In genomic region chr3L:4384326-4384662, dm6 we compare ENCODE assay signal across 2 fruit fly cellular contexts.
A peak's percentile ranks its signal among the peaks of the same experiment; 100 is the strongest.
TF ChIP-seq lines count a peak whose summit lies in the region.

Gene slow, plus strand, starts transcription at chr3L:4384442.

TF ChIP-seq in whole organism, embryonic, 481 proteins besides CTCF, POLR2A, EP300 and RAD21 (continued from another document):
- 0 out of 3 replicates have a peak, but pooled peaks have one; percentile 20 for TF ChIP-seq hb (GFP tag; IDR thresholded peaks at IDR 0.05; lab: Robert Waterston, UW; ENCODE audit: partially characterized antibody)
- TF ChIP-seq CG6791 (GFP tag; IDR thresholded peaks at IDR 0.05; lab: Robert Waterston, UW; ENCODE audit: partially characterized antibody): 0 out of 3 replicates have a peak, but pooled peaks have one; percentile 30
- peak; percentile 77 for TF ChIP-seq Blimp-1 (GFP tag; optimal IDR thresholded peaks at IDR 0.05; lab: Kevin White, UChicago)
- peak; percentile 12 for TF ChIP-seq CG6254 (GFP tag; optimal IDR thresholded peaks at IDR 0.05; lab: Kevin White, UChicago)
- TF ChIP-seq nerfin-1 (tag; optimal IDR thresholded peaks at IDR 0.05; lab: Kevin White, UChicago): peak; percentile 1
- TF ChIP-seq Scr (GFP tag; IDR thresholded peaks at IDR 0.05; lab: Robert Waterston, UW; ENCODE audit: partially characterized antibody): no peak
- 0 out of 3 replicates have a peak, but pooled peaks have one; percentile 14 for TF ChIP-seq CG2199 (GFP tag; IDR thresholded peaks at IDR 0.05; lab: Robert Waterston, UW)
- peak; percentile 11; the same call in 1 of the 3 replicates for TF ChIP-seq B-H1 (GFP tag; IDR thresholded peaks at IDR 0.05; lab: Robert Waterston, UW)
- peak in 1 of 2 experiments; percentile 7 for TF ChIP-seq Eip74EF (GFP tag; optimal IDR thresholded peaks at IDR 0.05; lab: Kevin White, UChicago)
- no peak for TF ChIP-seq zen2 (GFP tag; IDR thresholded peaks at IDR 0.05; lab: Robert Waterston, UW; ENCODE audit: partially characterized antibody)
- peak; percentile 44; the same call in 1 of the 2 replicates for TF ChIP-seq CG4360 (GFP tag; IDR thresholded peaks at IDR 0.05; lab: Robert Waterston, UW)
- TF ChIP-seq Med (GFP tag; lab: Kevin White, UChicago): peak; percentile 59
- TF ChIP-seq MTF-1 (GFP tag; optimal IDR thresholded peaks at IDR 0.05; lab: Kevin White, UChicago; ENCODE audit: borderline replicate concordance): peak; percentile 22
- peak; percentile 70 for TF ChIP-seq Jarid2 (GFP tag; optimal IDR thresholded peaks at IDR 0.05; lab: Kevin White, UChicago)
- no peak for TF ChIP-seq CG12236 (GFP tag; optimal IDR thresholded peaks at IDR 0.05; lab: Kevin White, UChicago)
- no peak for TF ChIP-seq Gsc (GFP tag; IDR thresholded peaks at IDR 0.05; lab: Robert Waterston, UW)
- peak; percentile 86 for TF ChIP-seq Sry-β (GFP tag; optimal IDR thresholded peaks at IDR 0.05; lab: Kevin White, UChicago)
- no peak for TF ChIP-seq CG10267 (tag; optimal IDR thresholded peaks at IDR 0.05; lab: Kevin White, UChicago)
- no peak for TF ChIP-seq CG9437 (GFP tag; optimal IDR thresholded peaks at IDR 0.05; lab: Kevin White, UChicago)

TF ChIP-seq in whole organism, prepupa, 60 proteins besides CTCF, POLR2A, EP300 and RAD21 (continued from another document):
- TF ChIP-seq Hr38 (GFP tag; optimal IDR thresholded peaks at IDR 0.05; lab: Kevin White, UChicago) (no peak), CG9139 (GFP tag; optimal IDR thresholded peaks at IDR 0.05; lab: Kevin White, UChicago) (no peak), CG8119 (GFP tag; IDR thresholded peaks at IDR 0.05; lab: Robert Waterston, UW) (no peak), CG32006 (GFP tag; optimal IDR thresholded peaks at IDR 0.05; lab: Kevin White, UChicago) (no peak), Hr4 (GFP tag; optimal IDR thresholded peaks at IDR 0.05; lab: Kevin White, UChicago) (no peak), CG34406 (GFP tag; optimal IDR thresholded peaks at IDR 0.05; lab: Kevin White, UChicago) (no peak), Ets96B (tag; optimal IDR thresholded peaks at IDR 0.05; lab: Kevin White, UChicago) (no peak), dac (GFP tag; optimal IDR thresholded peaks at IDR 0.05; lab: Kevin White, UChicago) (no peak), CG8632 (GFP tag; optimal IDR thresholded peaks at IDR 0.05; lab: Kevin White, UChicago) (no peak), CG16779 (tag; optimal IDR thresholded peaks at IDR 0.05; lab: Kevin White, UChicago) (no peak), fd85E (GFP tag; optimal IDR thresholded peaks at IDR 0.05; lab: Kevin White, UChicago) (no peak), achi (GFP tag; optimal IDR thresholded peaks at IDR 0.05; lab: Kevin White, UChicago) (peak; percentile 1), CG6792 (GFP tag; optimal IDR thresholded peaks at IDR 0.05; lab: Kevin White, UChicago) (no peak), Blimp-1 (GFP tag; optimal IDR thresholded peaks at IDR 0.05; lab: Kevin White, UChicago) (peak; percentile 94), spab (GFP tag; optimal IDR thresholded peaks at IDR 0.05; lab: Kevin White, UChicago) (no peak), CG6854 (GFP tag; optimal IDR thresholded peaks at IDR 0.05; lab: Kevin White, UChicago) (peak; percentile 0), topi (GFP tag; optimal IDR thresholded peaks at IDR 0.05; lab: Kevin White, UChicago) (peak; percentile 20), CG6808 (GFP tag; optimal IDR thresholded peaks at IDR 0.05; lab: Kevin White, UChicago) (peak; percentile 38), Sox102F (GFP tag; optimal IDR thresholded peaks at IDR 0.05; lab: Kevin White, UChicago) (no peak), fkh (GFP tag; optimal IDR thresholded peaks at IDR 0.05; lab: Kevin White, UChicago) (no peak), CG6276 (GFP tag; optimal IDR thresholded peaks at IDR 0.05; lab: Kevin White, UChicago) (peak; percentile 37), CG3919 (GFP tag; optimal IDR thresholded peaks at IDR 0.05; lab: Kevin White, UChicago) (peak; percentile 43), Gug (GFP tag; IDR thresholded peaks at IDR 0.05; lab: Robert Waterston, UW) (0 out of 2 replicates have a peak, but pooled peaks have one; percentile 21), acj6 (GFP tag; optimal IDR thresholded peaks at IDR 0.05; lab: Kevin White, UChicago) (no peak), Hr39 (GFP tag; optimal IDR thresholded peaks at IDR 0.05; lab: Kevin White, UChicago) (no peak), vri (GFP tag; optimal IDR thresholded peaks at IDR 0.05; lab: Kevin White, UChicago) (no peak), CG4318 (GFP tag; optimal IDR thresholded peaks at IDR 0.05; lab: Kevin White, UChicago) (no peak), cyc (GFP tag; optimal IDR thresholded peaks at IDR 0.05; lab: Kevin White, UChicago) (peak; percentile 3), esn (GFP tag; optimal IDR thresholded peaks at IDR 0.05; lab: Kevin White, UChicago) (no peak), Met (GFP tag; optimal IDR thresholded peaks at IDR 0.05; lab: Kevin White, UChicago) (no peak), Eip78C (GFP tag; lab: Kevin White, UChicago) (peak; percentile 11), eg (GFP tag; IDR thresholded peaks at IDR 0.05; lab: Robert Waterston, UW) (no peak), Eip75B (GFP tag; optimal IDR thresholded peaks at IDR 0.05; lab: Kevin White, UChicago) (no peak), CG1621 (tag; optimal IDR thresholded peaks at IDR 0.05; lab: Kevin White, UChicago) (peak; percentile 4), svp (GFP tag; lab: Kevin White, UChicago) (peak; percentile 50)
TF ChIP-seq in whole organism, prepupa: peak in this region for 14.
